Worm (Caenorhabditis elegans) whole organism, L1 larva: Measurements from ENCODE around the gene F47G3.1.

Experiments used
- aly-2 ChIP-seq: fragments of 150-350 bp; optimal IDR thresholded peaks from 2 replicates; lab custom pipeline; 2014; ENCODE audit warnings: missing biosample characterization, missing genetic modification characterization
- blmp-1 ChIP-seq: fragments of 150-350 bp; optimal IDR thresholded peaks from 2 replicates; lab custom pipeline; 2014; ENCODE audit warnings: missing biosample characterization, missing genetic modification characterization
- ceh-8 ChIP-seq: fragments of 200-800 bp; sonication (Bioruptor generic); optimal IDR thresholded peaks from 2 replicates; lab custom pipeline; 2018; ENCODE audit warnings: mild to moderate bottlenecking, missing genetic modification characterization, moderate library complexity, missing compliant biosample characterization
- ceh-82 ChIP-seq, 3 experiments: fragments of 150-350 bp in 1 of 3; sonication (generic microtip) in 2 of 3; optimal IDR thresholded peaks; 2 replicates each; lab custom pipeline; 2014 to 2017; ENCODE audit warnings: missing biosample characterization in 3 of 3, missing genetic modification characterization in 3 of 3
- ces-1 ChIP-seq: fragments of 150-350 bp; optimal IDR thresholded peaks from 2 replicates; lab custom pipeline; 2014; ENCODE audit warnings: missing biosample characterization, missing genetic modification reagents, missing genetic modification characterization
- dsc-1 ChIP-seq: sonication (generic microtip); optimal IDR thresholded peaks from 2 replicates; lab custom pipeline; 2016; ENCODE audit warnings: mild to moderate bottlenecking, missing genetic modification characterization, missing compliant biosample characterization
- efl-3 ChIP-seq: fragments of 200-800 bp; sonication (Bioruptor generic); optimal IDR thresholded peaks from 2 replicates; lab custom pipeline; 2018; ENCODE audit warnings: mild to moderate bottlenecking, missing genetic modification characterization, missing compliant biosample characterization
- elt-2 ChIP-seq: sonication (generic microtip); optimal IDR thresholded peaks from 2 replicates; lab custom pipeline; 2016; ENCODE audit warnings: missing genetic modification characterization, mild to moderate bottlenecking, inconsistent platforms, missing compliant biosample characterization, missing genetic modification reagents
- elt-3 ChIP-seq, 6 experiments: fragments of 150-350 bp in 1 of 6; sonication (generic microtip); optimal IDR thresholded peaks; 2 replicates each; lab custom pipeline; 2017 to 2018; ENCODE audit warnings: missing biosample characterization in 6 of 6, missing genetic modification characterization in 6 of 6, inconsistent platforms in 1 of 6
- fkh-4 ChIP-seq: sonication (generic microtip); optimal IDR thresholded peaks from 2 replicates; lab custom pipeline; 2016; ENCODE audit warnings: missing compliant biosample characterization, missing genetic modification characterization, borderline replicate concordance
- fkh-8 ChIP-seq: sonication (generic microtip); optimal IDR thresholded peaks from 2 replicates; lab custom pipeline; 2016; ENCODE audit warnings: mild to moderate bottlenecking, missing genetic modification characterization, missing compliant biosample characterization
- grh-1 ChIP-seq: fragments of 200-800 bp; sonication (Bioruptor generic); IDR thresholded peaks from 2 replicates; pipeline ENCODE4 v1.3.6; 2022; ENCODE audit warnings: missing genetic modification reagents, missing genetic modification characterization, missing compliant biosample characterization
- irx-1 ChIP-seq: sonication (generic microtip); optimal IDR thresholded peaks from 2 replicates; lab custom pipeline; 2016; ENCODE audit warnings: missing genetic modification characterization, missing compliant biosample characterization
- isw-1 ChIP-seq: fragments of 200-800 bp; sonication (Bioruptor generic); IDR thresholded peaks from 2 replicates; pipeline ENCODE4 v1.3.6; 2022; ENCODE audit warnings: missing genetic modification characterization, missing compliant biosample characterization
- jun-1 ChIP-seq: fragments of 150-350 bp; optimal IDR thresholded peaks from 2 replicates; lab custom pipeline; 2014; ENCODE audit warnings: missing biosample characterization, missing genetic modification reagents, missing genetic modification characterization
- lin-14 ChIP-seq: fragments of 200-800 bp; sonication (Bioruptor generic); optimal IDR thresholded peaks from 2 replicates; lab custom pipeline; 2018; ENCODE audit warnings: mild to moderate bottlenecking, missing genetic modification characterization, moderate library complexity, missing compliant biosample characterization
- lin-15B ChIP-seq: fragments of 150-350 bp; sonication (generic microtip); optimal IDR thresholded peaks from 3 replicates; lab custom pipeline; 2014; ENCODE audit warnings: missing biosample characterization, missing genetic modification characterization
- lsy-2 ChIP-seq, 2 experiments: fragments of 150-350 bp; optimal IDR thresholded peaks; 2 replicates each; lab custom pipeline; 2014; ENCODE audit warnings: missing biosample characterization in 2 of 2, missing genetic modification characterization in 2 of 2
- mdl-1 ChIP-seq, 2 experiments: fragments of 150-350 bp; optimal IDR thresholded peaks; 2 replicates each; lab custom pipeline; 2014 to 2017; ENCODE audit warnings: missing biosample characterization in 2 of 2, missing genetic modification characterization in 2 of 2, inconsistent platforms in 1 of 2
- mep-1 ChIP-seq: fragments of 150-350 bp; optimal IDR thresholded peaks from 2 replicates; lab custom pipeline; 2014; ENCODE audit warnings: missing biosample characterization, missing genetic modification characterization
- nhr-19 ChIP-seq: fragments of 200-800 bp; sonication (Bioruptor generic); conservative IDR thresholded peaks from 2 replicates; pipeline ENCODE4 v1.3.6; 2022; ENCODE audit warnings: missing genetic modification characterization, missing compliant biosample characterization
- nhr-71 ChIP-seq: sonication (generic microtip); optimal IDR thresholded peaks from 2 replicates; lab custom pipeline; 2016; ENCODE audit warnings: mild to moderate bottlenecking, missing genetic modification characterization, moderate library complexity, missing compliant biosample characterization
- nhr-85 ChIP-seq: sonication (generic microtip); peaks from one replicate; lab custom pipeline; 2016; ENCODE audit warnings: missing genetic modification characterization, inconsistent platforms, missing compliant biosample characterization
- nhr-90 ChIP-seq: sonication (generic microtip); optimal IDR thresholded peaks from 2 replicates; lab custom pipeline; 2016; ENCODE audit warnings: mild to moderate bottlenecking, missing genetic modification characterization, missing compliant biosample characterization; ENCODE audit not compliant: poor library complexity
- rnt-1 ChIP-seq: sonication (generic microtip); optimal IDR thresholded peaks from 2 replicates; lab custom pipeline; 2016; ENCODE audit warnings: mild to moderate bottlenecking, missing genetic modification characterization, moderate library complexity, missing compliant biosample characterization
- snpc-4 ChIP-seq: fragments of 150-350 bp; optimal IDR thresholded peaks from 2 replicates; lab custom pipeline; 2014; ENCODE audit warnings: missing biosample characterization, missing genetic modification characterization
- snu-23 ChIP-seq: sonication (generic microtip); optimal IDR thresholded peaks from 2 replicates; lab custom pipeline; 2016; ENCODE audit warnings: missing genetic modification characterization, missing compliant biosample characterization
- sox-4 ChIP-seq: sonication (generic microtip); optimal IDR thresholded peaks from 2 replicates; lab custom pipeline; 2016; ENCODE audit warnings: missing genetic modification characterization, missing compliant biosample characterization
- sup-37 ChIP-seq: fragments of 200-800 bp; sonication (Bioruptor generic); optimal IDR thresholded peaks from 2 replicates; lab custom pipeline; 2018; ENCODE audit warnings: mild to moderate bottlenecking, missing genetic modification characterization, missing compliant biosample characterization
- swsn-7 ChIP-seq: sonication (generic microtip); optimal IDR thresholded peaks from 2 replicates; lab custom pipeline; 2016; ENCODE audit warnings: missing genetic modification characterization, missing compliant biosample characterization
- tbx-2 ChIP-seq: sonication (generic microtip); optimal IDR thresholded peaks from 2 replicates; lab custom pipeline; 2016; ENCODE audit warnings: missing genetic modification characterization, missing compliant biosample characterization
- unc-130 ChIP-seq: fragments of 150-350 bp; optimal IDR thresholded peaks from 2 replicates; lab custom pipeline; 2017; ENCODE audit warnings: missing biosample characterization, missing genetic modification characterization, inconsistent platforms
- vab-15 ChIP-seq: sonication (generic microtip); optimal IDR thresholded peaks from 2 replicates; lab custom pipeline; 2017; ENCODE audit warnings: missing genotype, mild to moderate bottlenecking, missing genetic modification characterization, missing compliant biosample characterization
- xbp-1 ChIP-seq: sonication (generic microtip); optimal IDR thresholded peaks from 2 replicates; lab custom pipeline; 2016; ENCODE audit warnings: missing genetic modification characterization, missing compliant biosample characterization

F47G3.1 gene

DNA sequence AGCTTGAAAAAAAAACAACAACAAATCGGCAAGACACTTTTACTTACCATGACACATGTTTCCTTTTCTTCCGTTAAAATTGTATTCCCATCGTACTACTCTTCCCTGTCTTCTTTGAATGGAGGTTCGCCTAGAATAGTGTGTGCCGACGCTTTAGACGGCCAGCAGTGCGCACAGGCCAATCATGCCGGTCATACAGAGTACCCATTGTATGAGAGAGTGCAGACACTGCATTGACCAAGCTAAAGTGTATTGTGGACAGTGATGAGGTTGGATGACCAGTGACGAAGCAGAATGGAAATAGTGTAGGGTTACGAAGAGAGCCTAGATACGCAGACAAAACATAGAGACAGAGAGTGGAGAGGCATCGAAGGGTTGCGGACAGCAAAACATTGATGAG lies 16.3 kb downstream of the F47G3.1 start, which contains the start of gene dhhc-9 (continued):
- TF ChIP-seq rnt-1 (tag; lab: Kevin White, UChicago) (peak; percentile 67), sup-37 (GFP tag; lab: Kevin White, UChicago) (no peak), nhr-71 (peak; percentile 73), sox-4 (tag; lab: Kevin White, UChicago) (no peak), mep-1 (tag; lab: Kevin White, UChicago) (peak; percentile 68), efl-3 (GFP tag; lab: Kevin White, UChicago) (no peak), jun-1 (tag; lab: Kevin White, UChicago) (peak; percentile 63), tbx-2 (tag; lab: Kevin White, UChicago) (peak; percentile 50), snpc-4 (peak; percentile 43), irx-1 (tag; lab: Kevin White, UChicago) (peak; percentile 16), xbp-1 (tag; lab: Kevin White, UChicago) (peak; percentile 44), vab-15 (tag; lab: Kevin White, UChicago) (no peak), ces-1 (GFP tag; lab: Kevin White, UChicago) (no peak), lin-15B (tag; lab: Kevin White, UChicago) (no peak), nhr-85 (peak; percentile 83), mdl-1 (tag; optimal IDR thresholded peaks at IDR 0.05; lab: Kevin White, UChicago) (peak in 1 of 2 experiments; percentile 62), ceh-8 (GFP tag; lab: Kevin White, UChicago) (peak; percentile 45), isw-1 (GFP tag; lab: Robert Waterston, UW) (peak; percentile 35), elt-3 (tag; optimal IDR thresholded peaks at IDR 0.05; lab: Kevin White, UChicago) (peak in 1 of 6 experiments; percentile 7), grh-1 (peak; percentile 38; the same call in 1 of the 2 replicates), lsy-2 (tag; optimal IDR thresholded peaks at IDR 0.05; lab: Kevin White, UChicago) (peak; percentile 30 to 50), blmp-1 (tag; lab: Kevin White, UChicago) (peak; percentile 63), nhr-19 (GFP tag; lab: Robert Waterston, UW) (peak; percentile 30; the same call in 1 of the 2 replicates), snu-23 (GFP tag; lab: Kevin White, UChicago) (peak; percentile 86), dsc-1 (tag; lab: Kevin White, UChicago) (peak; percentile 28), lin-14 (GFP tag; lab: Kevin White, UChicago) (peak; percentile 86), swsn-7 (tag; lab: Kevin White, UChicago) (peak; percentile 69)

DNA sequence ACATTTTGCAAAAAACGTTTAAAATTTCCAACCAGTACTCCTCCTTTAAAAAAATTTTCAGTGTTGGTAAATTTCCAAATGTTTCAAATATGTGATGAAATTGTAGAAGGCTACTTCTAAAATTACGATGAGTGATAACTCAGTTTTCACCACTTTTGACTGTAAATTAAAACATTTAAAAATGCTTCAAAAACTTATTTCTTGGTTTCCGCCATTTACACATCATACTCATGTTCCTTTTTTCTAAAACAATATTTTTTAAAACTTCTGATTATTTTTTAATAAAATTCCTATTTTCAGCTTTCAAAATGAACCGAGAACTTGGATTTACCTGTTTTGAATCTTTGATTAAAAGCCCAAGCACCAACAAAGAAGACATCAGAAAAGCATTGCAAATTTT lies 18.2 kb downstream of the F47G3.1 start, which contains the start of gene C43H6.4:
Gene C43H6.4 (plus strand): TSS at position 301 of the 400 bp plus-strand sequence.
- TF ChIP-seq fkh-4 (tag; lab: Kevin White, UChicago): no peak
- TF ChIP-seq, all 84 proteins: peak for 0

DNA sequence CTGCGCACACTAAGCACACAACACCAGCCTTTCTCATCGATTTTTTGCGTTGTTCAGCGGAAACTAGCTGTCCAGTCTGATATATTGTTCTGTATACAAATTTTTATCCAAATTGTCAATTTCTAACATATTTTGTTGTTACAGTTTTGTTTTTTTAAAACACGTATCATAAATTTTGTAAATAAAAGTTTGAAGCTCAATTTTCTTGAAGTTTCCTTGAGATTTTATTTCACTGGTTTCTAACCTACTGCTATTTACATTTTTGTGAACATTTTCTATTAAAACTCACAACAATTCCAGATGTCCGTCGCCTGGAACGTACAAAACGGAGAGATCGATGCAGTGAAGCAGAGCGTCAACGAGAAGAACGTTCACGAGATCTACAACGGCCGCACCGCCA lies 21.6 kb downstream of the F47G3.1 start, which contains the start of gene mtpn-1:
Gene mtpn-1 (plus strand): TSS at position 301 of the 400 bp plus-strand sequence.
- TF ChIP-seq nhr-85: peak; percentile 56
- TF ChIP-seq snpc-4: no peak
- no peak for TF ChIP-seq nhr-90 (tag; lab: Kevin White, UChicago)

DNA sequence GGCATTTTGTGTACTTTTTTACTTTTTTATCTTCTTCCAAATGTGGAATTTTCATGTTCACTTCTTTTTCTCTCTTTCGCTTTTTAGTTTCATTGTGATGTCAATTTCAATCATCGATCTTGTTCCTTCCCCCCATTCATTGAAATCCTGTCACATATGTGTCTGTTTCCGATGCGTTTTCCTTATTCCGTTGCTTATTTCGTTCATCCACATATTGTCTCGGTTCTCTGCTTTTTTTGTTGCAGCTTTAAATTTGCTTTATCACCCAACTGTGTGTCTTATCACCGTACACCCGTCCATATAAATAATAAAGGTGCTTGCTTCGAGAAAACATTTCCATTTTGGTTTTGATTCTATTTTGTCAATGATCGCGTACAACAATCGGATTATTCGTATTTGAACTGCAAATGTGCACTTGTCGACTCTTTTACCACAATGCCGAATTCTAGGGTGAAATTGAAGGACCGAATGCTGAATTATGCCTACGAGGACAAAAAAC lies 23.7 kb downstream of the F47G3.1 start, which contains the start of the genes C43H6.12 and trpp-12:
Gene C43H6.12 (plus strand): TSS at position 365 of the 499 bp plus-strand sequence.
Gene trpp-12 (plus strand): TSS at position 449 of the 499 bp plus-strand sequence.
- no peak for TF ChIP-seq unc-130 (tag; lab: Kevin White, UChicago)
- no peak for TF ChIP-seq lsy-2 (tag; optimal IDR thresholded peaks at IDR 0.05; lab: Kevin White, UChicago)
- no peak for TF ChIP-seq swsn-7 (tag; lab: Kevin White, UChicago)

DNA sequence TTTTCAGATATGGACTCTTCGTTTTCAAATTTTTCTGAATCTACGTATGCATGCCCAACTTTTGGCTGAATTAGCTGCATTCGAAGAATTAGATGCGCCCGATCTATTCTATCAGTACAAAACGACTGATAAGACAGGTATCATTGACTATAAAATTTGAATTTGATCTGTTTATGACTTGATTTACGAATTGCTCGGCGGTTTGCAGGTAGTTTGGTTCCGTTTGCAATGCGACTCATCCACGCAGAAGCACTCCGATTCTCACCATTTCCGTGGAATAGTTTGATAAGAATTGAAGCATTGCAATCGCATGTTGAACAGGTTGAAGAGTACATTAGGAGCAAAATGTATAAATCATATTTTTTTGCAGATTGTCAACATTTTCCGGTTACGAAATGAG lies 25.4 kb downstream of the F47G3.1 start:
- TF ChIP-seq elt-2 (tag; lab: Kevin White, UChicago) (peak; percentile 27), vab-15 (tag; lab: Kevin White, UChicago) (no peak), ceh-82 (tag; optimal IDR thresholded peaks at IDR 0.05; lab: Kevin White, UChicago) (no peak), fkh-8 (tag; lab: Kevin White, UChicago) (no peak), aly-2 (tag; lab: Kevin White, UChicago) (no peak)
